Worm (Caenorhabditis elegans): ENCODE results near the gene gcy-9.

DNA sequence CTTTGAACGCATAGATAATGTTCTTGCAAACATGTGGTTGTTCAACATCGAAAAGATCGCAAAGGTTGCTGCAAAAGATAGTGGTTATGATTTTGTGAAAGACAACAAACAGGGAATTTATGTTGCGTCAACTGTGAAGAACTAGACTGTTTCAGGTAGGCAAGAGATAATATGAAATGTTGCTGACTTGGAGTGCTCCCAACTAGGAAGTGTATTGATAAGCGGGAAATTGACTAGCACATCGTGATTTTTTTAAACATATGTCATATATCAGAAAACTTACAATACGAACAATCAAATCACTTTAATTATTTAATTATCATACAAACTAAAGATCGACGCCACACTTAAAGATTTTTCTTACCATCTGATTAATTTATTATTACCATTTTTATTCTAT lies 14.5 kb downstream of the gcy-9 start:
- TF ChIP-seq egl-5 (tag; optimal IDR thresholded peaks at IDR 0.05) = no peak
- no peak for TF ChIP-seq ZK546.5 (tag; optimal IDR thresholded peaks at IDR 0.05)
